Fruit fly (Drosophila melanogaster): Measurements from ENCODE around the gene CAH16.

Gene CAH16

dm6 chr3R:31251130-31251770, 8.8 kb upstream of the CAH16 start (continued):
- TF ChIP-seq ss (GFP tag; optimal IDR thresholded peaks at IDR 0.05) (no peak), Blimp-1 (GFP tag; optimal IDR thresholded peaks at IDR 0.05) (peak; percentile 1), dac (GFP tag; optimal IDR thresholded peaks at IDR 0.05) (peak; percentile 16), pdm3 (GFP tag; optimal IDR thresholded peaks at IDR 0.05) (peak; percentile 52)

- TF ChIP-seq lz (GFP tag; optimal IDR thresholded peaks at IDR 0.05) (peak; percentile 65), esn (GFP tag; optimal IDR thresholded peaks at IDR 0.05) (peak; percentile 54), CG3032 (tag; optimal IDR thresholded peaks at IDR 0.05) (peak; percentile 74), CG8632 (GFP tag; optimal IDR thresholded peaks at IDR 0.05) (no peak), vri (GFP tag; optimal IDR thresholded peaks at IDR 0.05) (peak; percentile 81), CG11762 (GFP tag; optimal IDR thresholded peaks at IDR 0.05; ENCODE audit: insufficient read depth) (no peak), Hr39 (GFP tag; optimal IDR thresholded peaks at IDR 0.05) (peak; percentile 54), cyc (GFP tag; optimal IDR thresholded peaks at IDR 0.05) (peak; percentile 78), CG6163 (GFP tag; IDR thresholded peaks at IDR 0.05) (peak; percentile 43; the same call in 2 of the 3 replicates), CG31627 (GFP tag; optimal IDR thresholded peaks at IDR 0.05) (peak; percentile 47), CG10631 (GFP tag; optimal IDR thresholded peaks at IDR 0.05) (peak; percentile 61), CG15336 (GFP tag; IDR thresholded peaks at IDR 0.05) (peak; percentile 12; the same call in 1 of the 2 replicates), CG11294 (GFP tag; IDR thresholded peaks at IDR 0.05) (peak; percentile 31; the same call in 1 of the 2 replicates), CG16779 (tag; optimal IDR thresholded peaks at IDR 0.05) (no peak), CG6276 (GFP tag; optimal IDR thresholded peaks at IDR 0.05) (no peak), OdsH (GFP tag; optimal IDR thresholded peaks at IDR 0.05) (peak; percentile 33), Hr4 (GFP tag; optimal IDR thresholded peaks at IDR 0.05) (peak; percentile 26), CG6854 (GFP tag; optimal IDR thresholded peaks at IDR 0.05) (no peak), CG11902 (GFP tag; optimal IDR thresholded peaks at IDR 0.05) (peak; percentile 21), CG1621 (tag; optimal IDR thresholded peaks at IDR 0.05) (no peak), CG32006 (GFP tag; optimal IDR thresholded peaks at IDR 0.05) (no peak), Gug (GFP tag; IDR thresholded peaks at IDR 0.05) (peak; percentile 45; the same call in 1 of the 2 replicates), Ets96B (tag; optimal IDR thresholded peaks at IDR 0.05) (peak; percentile 20), Eip78C (GFP tag) (peak; percentile 80), Sox14 (GFP tag; optimal IDR thresholded peaks at IDR 0.05) (no peak), Ets21C (GFP tag; optimal IDR thresholded peaks at IDR 0.05) (peak; percentile 36), Lpt (GFP tag; optimal IDR thresholded peaks at IDR 0.05) (peak; percentile 51), eg (GFP tag; IDR thresholded peaks at IDR 0.05) (peak; percentile 85), topi (GFP tag; optimal IDR thresholded peaks at IDR 0.05) (peak; percentile 59)
These were observed 7.7 kb upstream of the CAH16 start, which contains the start of the genes qless and mRpL32 for dm6 chr3R:31252093-31252962. Gene qless (minus strand): TSS chr3R:31252608. Gene mRpL32 (plus strand): TSS chr3R:31252872.

- TF ChIP-seq fkh (GFP tag; optimal IDR thresholded peaks at IDR 0.05) (peak; percentile 84), vri (GFP tag; optimal IDR thresholded peaks at IDR 0.05) (peak; percentile 85), cyc (GFP tag; optimal IDR thresholded peaks at IDR 0.05) (no peak)
These were observed 5.2 kb upstream of the CAH16 start, which contains the start of the genes CG1750 and spn-F for dm6 chr3R:31254808-31255207. Gene CG1750 (minus strand): TSS chr3R:31254900. Gene spn-F (plus strand): TSS chr3R:31255127.

- no peak for TF ChIP-seq CG6854 (GFP tag; optimal IDR thresholded peaks at IDR 0.05)
- TF ChIP-seq spab (GFP tag; optimal IDR thresholded peaks at IDR 0.05): no peak
- TF ChIP-seq ss (GFP tag; optimal IDR thresholded peaks at IDR 0.05): no peak
- no peak for TF ChIP-seq Eip78C (GFP tag)
- no peak for TF ChIP-seq CG6163 (GFP tag; IDR thresholded peaks at IDR 0.05)
- TF ChIP-seq Sox14 (GFP tag; optimal IDR thresholded peaks at IDR 0.05): no peak
- no peak for TF ChIP-seq lz (GFP tag; optimal IDR thresholded peaks at IDR 0.05)
- TF ChIP-seq achi (GFP tag; optimal IDR thresholded peaks at IDR 0.05): no peak
- no peak for TF ChIP-seq CG11762 (GFP tag; optimal IDR thresholded peaks at IDR 0.05; ENCODE audit: insufficient read depth)
- no peak for TF ChIP-seq CG8119 (GFP tag; IDR thresholded peaks at IDR 0.05)
- no peak for TF ChIP-seq CG32006 (GFP tag; optimal IDR thresholded peaks at IDR 0.05)
- TF ChIP-seq CG34406 (GFP tag; optimal IDR thresholded peaks at IDR 0.05): no peak
- TF ChIP-seq CG7368 (GFP tag; optimal IDR thresholded peaks at IDR 0.05): no peak
- TF ChIP-seq CG10669 (GFP tag; optimal IDR thresholded peaks at IDR 0.05): no peak
These were observed 2.7 kb upstream of the CAH16 start, which contains the start of gene CAH6 for dm6 chr3R:31257299-31257698. Gene CAH6 (plus strand): TSS chr3R:31257599.
